Fruit fly (Drosophila melanogaster) whole organism, embryonic: ENCODE results near the gene CG4332.

Source experiments
- CG11504 ChIP-seq: fragments of 200-800 bp; sonication (Bioruptor generic); optimal IDR thresholded peaks from 3 replicates; lab custom pipeline; 2019; ENCODE audit warnings: missing biosample characterization, mild to moderate bottlenecking, missing genetic modification characterization, moderate library complexity
- CG16815 ChIP-seq: fragments of 200-800 bp; sonication (Bioruptor generic); optimal IDR thresholded peaks from 3 replicates; lab custom pipeline; 2017; ENCODE audit warnings: missing biosample characterization, mild to moderate bottlenecking, missing genetic modification characterization
- CG9932 ChIP-seq: fragments of 200-800 bp; sonication (Bioruptor generic); IDR thresholded peaks from 2 replicates; pipeline ENCODE4 v1.3.6; 2022; ENCODE audit warnings: missing biosample characterization, missing genetic modification characterization
- MBD-R2 ChIP-seq: fragments of 200-800 bp; sonication (Bioruptor generic); IDR thresholded peaks from 2 replicates; pipeline ENCODE4 v1.3.6; 2022; ENCODE audit warnings: missing biosample characterization, missing genetic modification characterization
- Mes4 ChIP-seq: fragments of 200-800 bp; sonication (Bioruptor generic); optimal IDR thresholded peaks from 2 replicates; lab custom pipeline; 2016; ENCODE audit warnings: missing biosample characterization, missing genetic modification characterization
- Neu2 ChIP-seq: fragments of 200-800 bp; sonication (Bioruptor generic); optimal IDR thresholded peaks from 3 replicates; lab custom pipeline; 2016; ENCODE audit warnings: missing biosample characterization, missing genetic modification characterization, borderline replicate concordance
- Oaz ChIP-seq: fragments of 200-800 bp; sonication (Bioruptor generic); IDR thresholded peaks from 2 replicates; pipeline ENCODE4 v1.3.6; 2022; ENCODE audit warnings: missing biosample characterization, missing genetic modification characterization
- fru ChIP-seq: fragments of >200 bp; optimal IDR thresholded peaks from 2 replicates; lab custom pipeline; 2017
- sc ChIP-seq, 3 experiments: fragments of >200 bp in 2 of 3; fragments of 200-800 bp in 1 of 3; sonication (Bioruptor generic) in 1 of 3; optimal IDR thresholded peaks; 2 replicates in 2 of 3; 3 replicates in 1 of 3; lab custom pipeline; 2017; ENCODE audit warnings: mild to moderate bottlenecking in 1 of 3, missing biosample characterization in 1 of 3, missing genetic modification characterization in 1 of 3, missing genetic modification reagents in 1 of 3
- zf30C ChIP-seq: fragments of 200-800 bp; sonication (Bioruptor generic); optimal IDR thresholded peaks from 3 replicates; lab custom pipeline; 2018; ENCODE audit warnings: missing biosample characterization, mild to moderate bottlenecking, missing genetic modification characterization

- no peak for TF ChIP-seq Oaz (GFP tag; lab: Robert Waterston, UW)
- no peak for TF ChIP-seq fru (lab: Kevin White, UChicago)
- no peak for TF ChIP-seq zf30C (GFP tag; lab: Kevin White, UChicago)
- TF ChIP-seq Neu2 (GFP tag; lab: Kevin White, UChicago): no peak
- TF ChIP-seq CG11504 (tag; lab: Kevin White, UChicago): no peak
- no peak for TF ChIP-seq sc (optimal IDR thresholded peaks at IDR 0.05; lab: Kevin White, UChicago)
- no peak for TF ChIP-seq sc (GFP tag; optimal IDR thresholded peaks at IDR 0.05; lab: Kevin White, UChicago)
- no peak for TF ChIP-seq CG9932 (GFP tag; lab: Robert Waterston, UW)
- TF ChIP-seq CG16815 (GFP tag; lab: Kevin White, UChicago): no peak
- no peak for TF ChIP-seq Mes4 (GFP tag; lab: Kevin White, UChicago)
- TF ChIP-seq MBD-R2 (GFP tag; lab: Robert Waterston, UW): no peak
Observed at dm6 chrX:13125559-13125958, 29.3 kb upstream of the CG4332 start.
